Fruit fly (Drosophila melanogaster): ENCODE data around the gene Rab23.

DNA sequence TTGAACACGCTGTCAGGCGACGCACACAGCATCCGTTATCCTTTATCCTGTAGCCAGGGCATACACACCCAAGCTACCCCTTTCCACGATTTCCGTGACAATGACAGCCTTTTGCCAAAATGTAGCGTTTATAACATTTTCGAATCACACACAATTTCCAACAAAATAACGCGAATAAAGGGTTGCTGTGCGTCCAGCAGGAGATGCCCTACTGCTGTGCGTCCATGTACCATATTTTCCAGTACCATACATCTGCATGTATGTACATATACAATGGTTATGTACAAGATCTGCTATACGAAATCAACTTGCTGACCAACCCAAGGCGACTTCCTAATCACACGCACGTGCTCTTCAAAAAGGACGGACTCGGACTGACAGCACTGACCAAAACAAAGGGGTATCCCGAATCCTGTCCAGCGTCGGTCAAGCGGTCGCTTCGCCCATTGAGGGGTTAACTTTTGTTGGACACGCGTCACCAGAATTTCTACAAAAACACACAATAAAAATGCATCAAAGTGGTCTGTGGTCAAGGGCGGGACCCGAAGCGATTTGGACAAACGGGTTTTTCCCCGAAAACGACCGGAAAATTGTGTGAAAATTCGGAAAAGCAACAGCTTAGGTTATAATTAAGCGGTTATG is 42.6 kb upstream of the Rab23 start:
- TF ChIP-seq ttk (optimal IDR thresholded peaks at IDR 0.05) = no peak
- TF ChIP-seq psq (optimal IDR thresholded peaks at IDR 0.05) = no peak
- no peak for TF ChIP-seq Myc (optimal IDR thresholded peaks at IDR 0.05)
- no peak for TF ChIP-seq Sin3A (optimal IDR thresholded peaks at IDR 0.05)
- no peak for TF ChIP-seq h (optimal IDR thresholded peaks at IDR 0.05)
